Worm (Caenorhabditis elegans): ENCODE results near the gene dyf-13.

The dyf-13 gene

DNA sequence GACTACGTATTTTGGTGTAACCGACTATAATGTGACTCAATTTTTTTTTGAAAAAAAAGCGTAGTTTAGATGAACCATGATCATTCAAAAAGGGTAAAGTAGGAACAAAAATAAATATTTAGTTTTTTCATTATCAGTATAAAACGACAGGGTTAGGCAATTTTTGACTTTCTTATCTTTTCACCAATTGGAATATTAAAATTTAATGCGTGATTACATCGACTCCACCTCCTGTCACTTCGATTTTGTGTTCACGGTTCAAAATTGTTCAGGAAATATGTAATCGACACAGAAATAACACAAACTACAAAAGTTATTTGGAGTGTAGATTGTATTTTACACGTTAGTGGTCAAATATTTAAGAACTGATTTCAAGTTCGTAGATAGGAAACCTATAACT, 4.4 kb downstream of the dyf-13 start:
- TF ChIP-seq nhr-76 (tag; optimal IDR thresholded peaks at IDR 0.05) (no peak), C04F5.9 (tag; optimal IDR thresholded peaks at IDR 0.05) (no peak), elt-2 (tag; optimal IDR thresholded peaks at IDR 0.05) (peak; percentile 55)

DNA sequence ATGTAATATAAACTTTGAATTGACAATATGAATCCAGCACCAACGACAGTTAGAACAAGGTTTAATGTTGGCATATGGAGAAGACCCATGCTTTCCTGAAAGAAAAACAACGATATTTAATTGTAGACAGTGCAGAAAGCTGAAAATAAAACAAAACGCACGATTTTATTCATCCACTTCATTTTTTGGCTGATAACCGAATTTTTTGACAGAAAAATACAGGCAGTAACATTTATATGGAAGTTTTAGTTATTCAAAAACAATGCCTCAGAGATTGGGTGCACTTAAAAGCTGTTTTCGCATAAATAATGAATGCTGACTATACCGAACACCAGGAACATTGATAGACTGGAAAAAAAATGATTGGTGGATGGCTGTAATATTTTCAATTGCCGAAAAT, 5.4 kb downstream of the dyf-13 start, which contains the start of gene mfsd-13.2:
mfsd-13.2 (minus strand) TSS at position 101 of the 400 bp plus-strand sequence.
- TF ChIP-seq nhr-85 (tag) = peak; percentile 26
- no peak for TF ChIP-seq fkh-4 (tag; optimal IDR thresholded peaks at IDR 0.05; ENCODE audit: borderline replicate concordance)

DNA sequence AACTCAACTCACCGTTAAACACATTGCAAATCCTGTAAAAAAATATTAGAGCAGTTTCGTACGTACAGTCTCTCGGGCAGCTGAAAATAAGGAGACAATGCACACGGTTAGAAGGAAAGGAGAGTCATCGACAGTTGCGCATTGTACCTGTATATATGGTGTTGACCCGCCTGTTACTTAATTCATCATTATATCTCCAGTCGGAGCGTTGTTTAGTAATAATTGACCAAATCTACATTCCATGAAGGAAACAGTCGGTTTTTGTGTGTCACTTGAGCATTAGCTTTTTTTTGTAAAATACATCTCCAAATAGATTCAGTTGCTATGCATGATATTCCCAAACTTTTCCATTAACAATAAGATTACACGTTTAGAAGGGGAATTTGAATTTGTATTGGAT, 9.6 kb downstream of the dyf-13 start, which contains the start of gene C27H5.12:
C27H5.12 (minus strand) TSS at position 101 of the 400 bp plus-strand sequence.
- no peak for TF ChIP-seq lin-15B (tag; optimal IDR thresholded peaks at IDR 0.05)
- TF ChIP-seq mdl-1 (tag; optimal IDR thresholded peaks at IDR 0.05) = no peak
- no peak for TF ChIP-seq ceh-63 (GFP tag; optimal IDR thresholded peaks at IDR 0.05)
- TF ChIP-seq nhr-71 (tag; optimal IDR thresholded peaks at IDR 0.05) = no peak
- no peak for TF ChIP-seq lin-14 (GFP tag; optimal IDR thresholded peaks at IDR 0.05)
- no peak for TF ChIP-seq hlh-4 (tag; optimal IDR thresholded peaks at IDR 0.05)
- TF ChIP-seq ceh-90 (tag; optimal IDR thresholded peaks at IDR 0.05) = no peak
- TF ChIP-seq lin-35 (GFP tag; optimal IDR thresholded peaks at IDR 0.05) = no peak

DNA sequence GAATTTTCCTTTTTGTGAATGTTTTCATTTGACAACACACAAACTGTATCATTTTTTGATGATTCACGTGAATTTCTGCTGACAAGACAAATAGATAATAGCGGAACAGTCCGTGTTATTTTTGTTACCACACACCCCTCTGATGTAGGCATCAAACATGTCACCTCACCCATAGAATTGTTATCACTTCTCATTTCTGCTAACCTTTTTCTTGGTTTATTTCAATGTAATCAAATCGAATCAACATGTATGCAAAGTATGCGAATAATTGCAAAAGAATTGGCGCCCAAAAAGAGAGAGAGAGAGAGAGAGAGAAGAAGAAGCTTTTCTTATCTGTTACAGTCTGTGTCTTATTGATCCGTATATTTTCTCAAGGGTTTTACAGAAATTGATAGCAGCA, 13.7 kb downstream of the dyf-13 start:
- peak in 2 of 6 experiments; percentile 18 to 59 for TF ChIP-seq elt-3 (tag; optimal IDR thresholded peaks at IDR 0.05)
- TF ChIP-seq egl-27 (tag; optimal IDR thresholded peaks at IDR 0.05) = no peak
- TF ChIP-seq sox-4 (tag; optimal IDR thresholded peaks at IDR 0.05) = no peak
- TF ChIP-seq nhr-71 (tag; optimal IDR thresholded peaks at IDR 0.05) = peak; percentile 33
- TF ChIP-seq ceh-8 (GFP tag; optimal IDR thresholded peaks at IDR 0.05) = no peak
- TF ChIP-seq lin-14 (GFP tag; optimal IDR thresholded peaks at IDR 0.05) = peak; percentile 40
- TF ChIP-seq efl-1 (optimal IDR thresholded peaks at IDR 0.05) = no peak
- TF ChIP-seq efl-1 (GFP tag; optimal IDR thresholded peaks at IDR 0.05 in 1 of 2) = no peak
- no peak for TF ChIP-seq C04F5.9 (tag; optimal IDR thresholded peaks at IDR 0.05)
- no peak for TF ChIP-seq lin-39 (tag; optimal IDR thresholded peaks at IDR 0.05)
- TF ChIP-seq Y116A8C.19 (tag; optimal IDR thresholded peaks at IDR 0.05; ENCODE audit: borderline replicate concordance) = no peak
- TF ChIP-seq isw-1 (GFP tag; IDR thresholded peaks at IDR 0.05) = no peak
- TF ChIP-seq nhr-76 (tag; optimal IDR thresholded peaks at IDR 0.05) = no peak
- TF ChIP-seq elt-2 (tag; optimal IDR thresholded peaks at IDR 0.05) = peak; percentile 83
- TF ChIP-seq ceh-90 (tag; optimal IDR thresholded peaks at IDR 0.05) = no peak
- TF ChIP-seq irx-1 (tag; optimal IDR thresholded peaks at IDR 0.05) = no peak
- peak in 1 of 2 experiments; percentile 8 for TF ChIP-seq lsy-2 (tag; optimal IDR thresholded peaks at IDR 0.05)
- TF ChIP-seq snu-23 (GFP tag; optimal IDR thresholded peaks at IDR 0.05) = peak; percentile 20
- no peak for TF ChIP-seq fkh-10 (GFP tag; optimal IDR thresholded peaks at IDR 0.05)
- no peak for TF ChIP-seq grh-1 (GFP tag; IDR thresholded peaks at IDR 0.05)
- peak in 1 of 2 experiments; percentile 50 for TF ChIP-seq lin-35 (GFP tag; optimal IDR thresholded peaks at IDR 0.05)
- peak; percentile 61 for TF ChIP-seq nhr-85 (tag)
- TF ChIP-seq egl-13 (tag; optimal IDR thresholded peaks at IDR 0.05) = no peak
- TF ChIP-seq ets-5 (GFP tag; IDR thresholded peaks at IDR 0.05) = no peak
- TF ChIP-seq nhr-20 (tag; optimal IDR thresholded peaks at IDR 0.05) = peak; percentile 55
- TF ChIP-seq unc-62 (GFP tag; optimal IDR thresholded peaks at IDR 0.05) = no peak
- peak; percentile 4 for TF ChIP-seq C16A3.4 (tag; optimal IDR thresholded peaks at IDR 0.05)
- peak; percentile 19 for TF ChIP-seq nhr-90 (tag; optimal IDR thresholded peaks at IDR 0.05; ENCODE audit: poor library complexity)
- TF ChIP-seq sup-37 (GFP tag; optimal IDR thresholded peaks at IDR 0.05) = no peak
- peak; percentile 15 for TF ChIP-seq blmp-1 (tag; optimal IDR thresholded peaks at IDR 0.05)
- TF ChIP-seq nhr-47 (tag; optimal IDR thresholded peaks at IDR 0.05) = no peak

Data from whole organism, L1 larva.